Worm (Caenorhabditis elegans): ENCODE data around the gene sir-2.1.

The sir-2.1 gene

ce11 chrIV:10382894-10383293 lies 16.9 kb upstream of the sir-2.1 start:
- TF ChIP-seq spr-1 (tag; optimal IDR thresholded peaks at IDR 0.05) (no peak), aha-1 (tag) (peak; percentile 98)

- TF ChIP-seq aly-2 (tag; optimal IDR thresholded peaks at IDR 0.05) = peak; percentile 32
- TF ChIP-seq mes-2 (tag; optimal IDR thresholded peaks at IDR 0.05; ENCODE audit: poor library complexity, severe bottlenecking) = peak; percentile 52
- TF ChIP-seq hlh-11 (tag; optimal IDR thresholded peaks at IDR 0.05) = no peak
- TF ChIP-seq unc-130 (GFP tag; optimal IDR thresholded peaks at IDR 0.05) = peak; percentile 3
- TF ChIP-seq nhr-76 (tag; optimal IDR thresholded peaks at IDR 0.05) = no peak
- 0 out of 2 replicates have a peak, but pooled peaks have one; percentile 12 for TF ChIP-seq Y48G9A.11 (GFP tag; IDR thresholded peaks at IDR 0.05)
Observed at ce11 chrIV:10381035-10381434, 15.0 kb upstream of the sir-2.1 start.

ce11 chrIV:10380626-10381025 lies 14.6 kb upstream of the sir-2.1 start:
- no peak for TF ChIP-seq lir-3 (tag; optimal IDR thresholded peaks at IDR 0.05)
- no peak for TF ChIP-seq aly-2 (tag; optimal IDR thresholded peaks at IDR 0.05)
- peak; percentile 52; the same call in 1 of the 2 replicates for TF ChIP-seq hmg-1.1 (GFP tag; IDR thresholded peaks at IDR 0.05)
- peak; percentile 94 for TF ChIP-seq mxl-3 (GFP tag; optimal IDR thresholded peaks at IDR 0.05)
- TF ChIP-seq nhr-237 (tag; optimal IDR thresholded peaks at IDR 0.05) = no peak
- peak; percentile 46 for TF ChIP-seq spr-1 (tag; optimal IDR thresholded peaks at IDR 0.05)
- TF ChIP-seq ceh-44 (GFP tag; IDR thresholded peaks at IDR 0.05) = no peak
- TF ChIP-seq dmd-6 (GFP tag; IDR thresholded peaks at IDR 0.05) = peak; percentile 51
- TF ChIP-seq dve-1 (tag; optimal IDR thresholded peaks at IDR 0.05; ENCODE audit: insufficient read depth) = peak; percentile 67
- TF ChIP-seq dmd-9 (GFP tag; IDR thresholded peaks at IDR 0.05) = no peak
- no peak for TF ChIP-seq mdt-29 (GFP tag; IDR thresholded peaks at IDR 0.05)
- TF ChIP-seq zag-1 (tag; optimal IDR thresholded peaks at IDR 0.05) = no peak
- no peak for TF ChIP-seq snpc-4 (tag; optimal IDR thresholded peaks at IDR 0.05)
- TF ChIP-seq pqm-1 (tag; optimal IDR thresholded peaks at IDR 0.05) = no peak
- TF ChIP-seq unc-39 (tag; optimal IDR thresholded peaks at IDR 0.05) = no peak
- TF ChIP-seq gei-8 (GFP tag; optimal IDR thresholded peaks at IDR 0.05) = no peak
- TF ChIP-seq ztf-7 (tag; optimal IDR thresholded peaks at IDR 0.05) = peak; percentile 15
- TF ChIP-seq daf-19 (GFP tag; conservative IDR thresholded peaks at IDR 0.05) = no peak
- TF ChIP-seq jun-1 (tag; optimal IDR thresholded peaks at IDR 0.05) = no peak
- no peak for TF ChIP-seq lin-15B (tag; optimal IDR thresholded peaks at IDR 0.05)
- peak in 1 of 2 experiments; percentile 96 for TF ChIP-seq unc-62 (GFP tag; optimal IDR thresholded peaks at IDR 0.05 in 1 of 2)
- no peak for TF ChIP-seq unc-62 (tag; optimal IDR thresholded peaks at IDR 0.05)
- TF ChIP-seq nhr-42 (GFP tag; IDR thresholded peaks at IDR 0.05) = no peak
- TF ChIP-seq sdz-12 (GFP tag; optimal IDR thresholded peaks at IDR 0.05) = no peak
- no peak for TF ChIP-seq Y5F2A.4 (GFP tag; optimal IDR thresholded peaks at IDR 0.05)
- TF ChIP-seq nhr-28 (tag; optimal IDR thresholded peaks at IDR 0.05) = peak; percentile 31
- no peak for TF ChIP-seq F44E2.7 (GFP tag; IDR thresholded peaks at IDR 0.05)
- no peak for TF ChIP-seq skn-1 (tag; optimal IDR thresholded peaks at IDR 0.05)
- TF ChIP-seq mep-1 (tag; optimal IDR thresholded peaks at IDR 0.05) = peak; percentile 51
- TF ChIP-seq T20F7.1 (GFP tag; optimal IDR thresholded peaks at IDR 0.05) = no peak
- TF ChIP-seq nhr-102 (tag; optimal IDR thresholded peaks at IDR 0.05) = no peak
- no peak for TF ChIP-seq fos-1 (tag; optimal IDR thresholded peaks at IDR 0.05)
- TF ChIP-seq daf-16 (GFP tag; optimal IDR thresholded peaks at IDR 0.05) = peak in 1 of 2 experiments; percentile 29
- TF ChIP-seq daf-16 (tag; optimal IDR thresholded peaks at IDR 0.05) = peak; percentile 44
- peak; percentile 66; the same call in 1 of the 2 replicates for TF ChIP-seq ctbp-1 (GFP tag; IDR thresholded peaks at IDR 0.05)
- no peak for TF ChIP-seq daf-8 (GFP tag; IDR thresholded peaks at IDR 0.05)
- TF ChIP-seq lsy-2 (tag; optimal IDR thresholded peaks at IDR 0.05) = peak in 1 of 2 experiments; percentile 63
- TF ChIP-seq zfp-2 (tag; optimal IDR thresholded peaks at IDR 0.05) = no peak
- TF ChIP-seq rbr-2 (tag; optimal IDR thresholded peaks at IDR 0.05) = peak; percentile 46
- TF ChIP-seq T26A8.4 (GFP tag; IDR thresholded peaks at IDR 0.05) = 0 out of 2 replicates have a peak, but pooled peaks have one; percentile 21
- TF ChIP-seq lin-39 (tag; optimal IDR thresholded peaks at IDR 0.05) = no peak
- TF ChIP-seq lin-29 (GFP tag; IDR thresholded peaks at IDR 0.05) = no peak
- no peak for TF ChIP-seq ceh-28 (tag; optimal IDR thresholded peaks at IDR 0.05)
- peak; percentile 57 to 89 for TF ChIP-seq mdl-1 (tag; optimal IDR thresholded peaks at IDR 0.05)
